Worm (Caenorhabditis elegans) whole organism, L1 larva: ENCODE data around the gene R02D3.8.

Experiments used
- C16A3.4 ChIP-seq: fragments of 150-350 bp; optimal IDR thresholded peaks from 2 replicates; lab custom pipeline; 2014; ENCODE audit warnings: missing biosample characterization, missing genetic modification characterization
- C34B4.2 ChIP-seq: sonication (generic microtip); optimal IDR thresholded peaks from 2 replicates; lab custom pipeline; 2017; ENCODE audit warnings: mild to moderate bottlenecking, missing genetic modification characterization, missing compliant biosample characterization
- F16B12.6 ChIP-seq: fragments of 150-350 bp; optimal IDR thresholded peaks from 2 replicates; lab custom pipeline; 2014; ENCODE audit warnings: missing biosample characterization, missing genetic modification characterization
- Y116A8C.19 ChIP-seq: sonication (generic microtip); optimal IDR thresholded peaks from 2 replicates; lab custom pipeline; 2016; ENCODE audit warnings: missing compliant biosample characterization, missing genetic modification characterization, borderline replicate concordance
- aha-1 ChIP-seq: fragments of 150-350 bp; optimal IDR thresholded peaks from 2 replicates; lab custom pipeline; 2014; ENCODE audit warnings: missing biosample characterization, missing genetic modification characterization
- ama-1 ChIP-seq: fragments of 150-350 bp; optimal IDR thresholded peaks from 2 replicates; lab custom pipeline; 2014
- ceh-82 ChIP-seq, 3 experiments: fragments of 150-350 bp in 1 of 3; sonication (generic microtip) in 2 of 3; optimal IDR thresholded peaks; 2 replicates each; lab custom pipeline; 2014 to 2017; ENCODE audit warnings: missing biosample characterization in 3 of 3, missing genetic modification characterization in 3 of 3
- ceh-88 ChIP-seq: fragments of 200-800 bp; sonication (Bioruptor generic); IDR thresholded peaks from 2 replicates; pipeline ENCODE4 v1.3.6; 2022; ENCODE audit warnings: missing genetic modification characterization, missing compliant biosample characterization
- ceh-90 ChIP-seq: sonication (generic microtip); optimal IDR thresholded peaks from 2 replicates; lab custom pipeline; 2016; ENCODE audit warnings: missing genetic modification characterization, missing compliant biosample characterization
- ces-1 ChIP-seq: fragments of 150-350 bp; optimal IDR thresholded peaks from 2 replicates; lab custom pipeline; 2014; ENCODE audit warnings: missing biosample characterization, missing genetic modification reagents, missing genetic modification characterization
- dpl-1 ChIP-seq, 3 experiments: fragments of 150-350 bp in 2 of 3; sonication (generic microtip) in 1 of 3; optimal IDR thresholded peaks; 2 replicates each; lab custom pipeline; 2014 to 2017; ENCODE audit warnings: missing biosample characterization in 3 of 3, missing genetic modification characterization in 3 of 3, missing genetic modification reagents in 3 of 3
- dsc-1 ChIP-seq: sonication (generic microtip); optimal IDR thresholded peaks from 2 replicates; lab custom pipeline; 2016; ENCODE audit warnings: mild to moderate bottlenecking, missing genetic modification characterization, missing compliant biosample characterization
- efl-1 ChIP-seq, 4 experiments: fragments of 150-350 bp; optimal IDR thresholded peaks in 3 of 4; peaks in 1 of 4; 1 replicate in 1 of 4; 2 replicates in 3 of 4; lab custom pipeline; 2014; ENCODE audit warnings: missing biosample characterization in 2 of 4, missing genetic modification characterization in 2 of 4, missing genetic modification reagents in 2 of 4
- efl-3 ChIP-seq: fragments of 200-800 bp; sonication (Bioruptor generic); optimal IDR thresholded peaks from 2 replicates; lab custom pipeline; 2018; ENCODE audit warnings: mild to moderate bottlenecking, missing genetic modification characterization, missing compliant biosample characterization
- egl-13 ChIP-seq: sonication (generic microtip); optimal IDR thresholded peaks from 2 replicates; lab custom pipeline; 2016; ENCODE audit warnings: missing genotype, missing genetic modification reagents, missing genetic modification characterization, missing compliant biosample characterization
- elt-2 ChIP-seq: sonication (generic microtip); optimal IDR thresholded peaks from 2 replicates; lab custom pipeline; 2016; ENCODE audit warnings: missing genetic modification characterization, mild to moderate bottlenecking, inconsistent platforms, missing compliant biosample characterization, missing genetic modification reagents
- elt-3 ChIP-seq, 6 experiments: fragments of 150-350 bp in 1 of 6; sonication (generic microtip); optimal IDR thresholded peaks; 2 replicates each; lab custom pipeline; 2017 to 2018; ENCODE audit warnings: missing biosample characterization in 6 of 6, missing genetic modification characterization in 6 of 6, inconsistent platforms in 1 of 6
- fkh-8 ChIP-seq: sonication (generic microtip); optimal IDR thresholded peaks from 2 replicates; lab custom pipeline; 2016; ENCODE audit warnings: mild to moderate bottlenecking, missing genetic modification characterization, missing compliant biosample characterization
- fos-1 ChIP-seq: fragments of 150-350 bp; optimal IDR thresholded peaks from 2 replicates; lab custom pipeline; 2014; ENCODE audit warnings: missing biosample characterization, missing genetic modification characterization
- grh-1 ChIP-seq: fragments of 200-800 bp; sonication (Bioruptor generic); IDR thresholded peaks from 2 replicates; pipeline ENCODE4 v1.3.6; 2022; ENCODE audit warnings: missing genetic modification reagents, missing genetic modification characterization, missing compliant biosample characterization
- irx-1 ChIP-seq: sonication (generic microtip); optimal IDR thresholded peaks from 2 replicates; lab custom pipeline; 2016; ENCODE audit warnings: missing genetic modification characterization, missing compliant biosample characterization
- isw-1 ChIP-seq: fragments of 200-800 bp; sonication (Bioruptor generic); IDR thresholded peaks from 2 replicates; pipeline ENCODE4 v1.3.6; 2022; ENCODE audit warnings: missing genetic modification characterization, missing compliant biosample characterization
- lin-13 ChIP-seq: fragments of 150-350 bp; optimal IDR thresholded peaks from 2 replicates; lab custom pipeline; 2014; ENCODE audit warnings: missing biosample characterization, missing genetic modification reagents, missing genetic modification characterization
- lin-14 ChIP-seq: fragments of 200-800 bp; sonication (Bioruptor generic); optimal IDR thresholded peaks from 2 replicates; lab custom pipeline; 2018; ENCODE audit warnings: mild to moderate bottlenecking, missing genetic modification characterization, moderate library complexity, missing compliant biosample characterization
- lin-15B ChIP-seq: fragments of 150-350 bp; sonication (generic microtip); optimal IDR thresholded peaks from 3 replicates; lab custom pipeline; 2014; ENCODE audit warnings: missing biosample characterization, missing genetic modification characterization
- lin-35 ChIP-seq, 2 experiments: fragments of 150-350 bp; optimal IDR thresholded peaks; 2 replicates each; lab custom pipeline; 2014; ENCODE audit warnings: missing biosample characterization in 2 of 2, missing genetic modification characterization in 2 of 2, missing genetic modification reagents in 2 of 2
- lir-3 ChIP-seq: sonication (generic microtip); optimal IDR thresholded peaks from 2 replicates; lab custom pipeline; 2016; ENCODE audit warnings: mild to moderate bottlenecking, missing genetic modification characterization, moderate library complexity, missing compliant biosample characterization; ENCODE audit not compliant: poor library complexity
- lsy-2 ChIP-seq, 2 experiments: fragments of 150-350 bp; optimal IDR thresholded peaks; 2 replicates each; lab custom pipeline; 2014; ENCODE audit warnings: missing biosample characterization in 2 of 2, missing genetic modification characterization in 2 of 2
- mab-9 ChIP-seq: fragments of 200-800 bp; sonication (Bioruptor generic); IDR thresholded peaks from 2 replicates; pipeline ENCODE4 v1.3.6; 2022; ENCODE audit warnings: missing genetic modification reagents, missing genetic modification characterization, missing compliant biosample characterization
- mdl-1 ChIP-seq, 2 experiments: fragments of 150-350 bp; optimal IDR thresholded peaks; 2 replicates each; lab custom pipeline; 2014 to 2017; ENCODE audit warnings: missing biosample characterization in 2 of 2, missing genetic modification characterization in 2 of 2, inconsistent platforms in 1 of 2
- nhr-11 ChIP-seq: fragments of 150-350 bp; optimal IDR thresholded peaks from 2 replicates; lab custom pipeline; 2014; ENCODE audit warnings: missing biosample characterization, missing genetic modification characterization
- nhr-12 ChIP-seq: sonication (generic microtip); optimal IDR thresholded peaks from 2 replicates; lab custom pipeline; 2017; ENCODE audit warnings: missing biosample characterization, missing genetic modification characterization
- nhr-20 ChIP-seq: sonication (generic microtip); optimal IDR thresholded peaks from 2 replicates; lab custom pipeline; 2016; ENCODE audit warnings: mild to moderate bottlenecking, missing genetic modification characterization, missing compliant biosample characterization
- nhr-28 ChIP-seq: fragments of 150-350 bp; optimal IDR thresholded peaks from 2 replicates; lab custom pipeline; 2014; ENCODE audit warnings: missing biosample characterization, missing genetic modification characterization
- nhr-76 ChIP-seq: sonication (generic microtip); optimal IDR thresholded peaks from 2 replicates; lab custom pipeline; 2017; ENCODE audit warnings: missing biosample characterization, missing genetic modification characterization
- nhr-84 ChIP-seq: sonication (generic microtip); optimal IDR thresholded peaks from 2 replicates; lab custom pipeline; 2017; ENCODE audit warnings: missing biosample characterization, missing genetic modification characterization
- nhr-85 ChIP-seq: sonication (generic microtip); peaks from one replicate; lab custom pipeline; 2016; ENCODE audit warnings: missing genetic modification characterization, inconsistent platforms, missing compliant biosample characterization
- pag-3 ChIP-seq: sonication (generic microtip); optimal IDR thresholded peaks from 2 replicates; lab custom pipeline; 2017; ENCODE audit warnings: missing genetic modification characterization, mild to moderate bottlenecking, missing compliant biosample characterization, antibody characterized with exemption, borderline replicate concordance; ENCODE audit not compliant: insufficient read depth
- pqm-1 ChIP-seq: sonication (generic microtip); optimal IDR thresholded peaks from 3 replicates; lab custom pipeline; 2017; ENCODE audit warnings: missing biosample characterization, missing genetic modification characterization
- rnt-1 ChIP-seq: sonication (generic microtip); optimal IDR thresholded peaks from 2 replicates; lab custom pipeline; 2016; ENCODE audit warnings: mild to moderate bottlenecking, missing genetic modification characterization, moderate library complexity, missing compliant biosample characterization
- sox-4 ChIP-seq: sonication (generic microtip); optimal IDR thresholded peaks from 2 replicates; lab custom pipeline; 2016; ENCODE audit warnings: missing genetic modification characterization, missing compliant biosample characterization
- tlp-1 ChIP-seq: fragments of 150-350 bp; optimal IDR thresholded peaks from 2 replicates; lab custom pipeline; 2014; ENCODE audit warnings: missing biosample characterization, missing genetic modification characterization
- unc-30 ChIP-seq: sonication (generic microtip); optimal IDR thresholded peaks from 2 replicates; lab custom pipeline; 2017; ENCODE audit warnings: missing biosample characterization, missing genetic modification characterization
- unc-62 ChIP-seq: fragments of 150-350 bp; optimal IDR thresholded peaks from 2 replicates; lab custom pipeline; 2014; ENCODE audit warnings: missing biosample characterization, missing genetic modification reagents, missing genetic modification characterization
- unc-86 ChIP-seq: sonication (generic microtip); optimal IDR thresholded peaks from 2 replicates; lab custom pipeline; 2016; ENCODE audit warnings: missing genetic modification characterization, missing compliant biosample characterization
- zag-1 ChIP-seq: fragments of 150-350 bp; optimal IDR thresholded peaks from 2 replicates; lab custom pipeline; 2014; ENCODE audit warnings: missing biosample characterization, missing genetic modification characterization
- ztf-11 ChIP-seq, 2 experiments: sonication (generic microtip); optimal IDR thresholded peaks; 2 replicates each; lab custom pipeline; 2016 to 2017; ENCODE audit warnings: missing genetic modification characterization in 2 of 2, missing biosample characterization in 1 of 2, missing compliant biosample characterization in 1 of 2
- ztf-4 ChIP-seq: fragments of 150-350 bp; optimal IDR thresholded peaks from 2 replicates; lab custom pipeline; 2014; ENCODE audit warnings: missing biosample characterization, missing genetic modification characterization

R02D3.8 gene

DNA sequence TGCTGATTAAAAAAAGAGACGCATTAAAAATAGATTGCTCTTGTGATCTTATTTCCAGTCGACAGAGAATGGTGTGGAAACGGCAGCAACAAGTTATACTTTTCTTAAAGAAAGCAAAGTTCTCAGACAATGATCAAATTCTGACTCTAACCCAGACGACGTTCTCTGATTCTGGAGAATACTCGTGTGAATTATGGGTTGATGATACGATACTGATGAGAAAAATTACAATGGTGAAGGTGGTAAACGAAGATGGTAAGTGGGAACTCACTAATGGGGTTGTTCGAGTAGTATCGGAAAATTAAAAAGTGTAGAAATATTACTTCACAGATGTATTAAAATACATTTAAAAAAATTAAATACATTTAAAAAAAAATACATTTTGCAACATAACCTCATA lies 21.3 kb upstream of the R02D3.8 start:
- TF ChIP-seq pag-3: no peak
- no peak for TF ChIP-seq lin-13 (GFP tag; lab: Kevin White, UChicago)
- TF ChIP-seq efl-1 (optimal IDR thresholded peaks at IDR 0.05; lab: Kevin White, UChicago): no peak
- TF ChIP-seq efl-1 (GFP tag; optimal IDR thresholded peaks at IDR 0.05 in 1 of 2; lab: Kevin White, UChicago): peak in 1 of 2 experiments; percentile 68
- no peak for TF ChIP-seq ama-1 (lab: Kevin White, UChicago)
- TF ChIP-seq nhr-12 (tag; lab: Kevin White, UChicago): no peak
- no peak for TF ChIP-seq unc-86

DNA sequence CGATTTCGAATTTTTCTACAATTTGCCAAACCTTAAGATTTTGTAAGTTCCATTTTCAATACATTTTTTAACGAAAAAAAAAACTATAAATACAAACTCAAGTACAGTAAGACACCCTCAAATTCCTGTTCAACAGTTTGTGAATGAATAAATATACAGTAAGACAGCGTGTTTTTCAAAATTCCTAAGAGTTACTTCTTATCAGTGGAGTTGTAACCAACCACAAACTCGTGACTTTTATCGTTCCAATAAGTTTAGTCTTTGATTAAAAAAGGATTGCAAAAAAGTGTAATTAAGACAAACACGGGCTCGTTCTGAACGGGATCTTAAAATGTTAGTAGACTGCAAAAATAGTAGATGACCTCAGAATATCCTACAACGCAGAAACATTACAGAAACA lies 18.1 kb upstream of the R02D3.8 start:
- TF ChIP-seq nhr-85: no peak
- TF ChIP-seq lin-14 (GFP tag; lab: Kevin White, UChicago): no peak
- TF ChIP-seq C34B4.2 (tag; lab: Kevin White, UChicago): no peak
- no peak for TF ChIP-seq nhr-84
- peak; percentile 65 for TF ChIP-seq elt-2
- no peak for TF ChIP-seq unc-62
- TF ChIP-seq lsy-2 (tag; optimal IDR thresholded peaks at IDR 0.05; lab: Kevin White, UChicago): peak in 1 of 2 experiments; percentile 3
- no peak for TF ChIP-seq Y116A8C.19 (tag; lab: Kevin White, UChicago)

DNA sequence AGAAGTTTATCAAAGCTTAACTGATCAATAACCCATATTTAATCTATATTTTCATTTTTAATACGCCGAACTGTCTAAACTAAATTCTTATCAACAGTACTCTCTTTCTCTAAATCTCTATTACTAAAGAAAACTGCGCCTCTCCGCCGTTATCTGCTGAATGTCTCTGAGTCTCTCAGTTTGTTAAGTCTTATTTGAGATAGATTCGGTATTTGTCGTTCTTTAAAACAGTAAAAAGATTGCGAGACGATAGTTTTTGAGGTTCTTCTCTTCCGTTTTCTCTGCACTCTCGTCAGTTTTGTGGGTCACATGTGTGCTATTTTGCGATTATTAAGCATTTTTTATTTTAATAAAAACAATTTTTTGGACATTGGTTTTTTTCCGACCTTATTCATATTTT lies 17.2 kb upstream of the R02D3.8 start, which contains the start of gene sma-10:
Gene sma-10 (plus strand): TSS at position 236 of the 400 bp plus-strand sequence.
- TF ChIP-seq ama-1 (lab: Kevin White, UChicago) (no peak), fkh-8 (tag; lab: Kevin White, UChicago) (no peak), pag-3 (no peak), grh-1 (GFP tag; lab: Robert Waterston, UW) (no peak), unc-30 (tag; lab: Kevin White, UChicago) (no peak), lin-35 (GFP tag; optimal IDR thresholded peaks at IDR 0.05; lab: Kevin White, UChicago) (peak in 1 of 2 experiments; percentile 72), nhr-85 (peak; percentile 9), elt-3 (tag; optimal IDR thresholded peaks at IDR 0.05; lab: Kevin White, UChicago) (peak in 4 of 6 experiments; percentile 23 to 91 (median 56)), tlp-1 (tag; lab: Kevin White, UChicago) (no peak), ceh-82 (tag; optimal IDR thresholded peaks at IDR 0.05; lab: Kevin White, UChicago) (no peak), ceh-90 (no peak), unc-86 (no peak), lin-13 (GFP tag; lab: Kevin White, UChicago) (no peak), efl-3 (GFP tag; lab: Kevin White, UChicago) (no peak), sox-4 (no peak), lin-15B (tag; lab: Kevin White, UChicago) (no peak), egl-13 (tag; lab: Kevin White, UChicago) (no peak), nhr-84 (no peak), pqm-1 (tag; lab: Kevin White, UChicago) (peak; percentile 71), nhr-28 (tag; lab: Kevin White, UChicago) (no peak), unc-62 (no peak), C16A3.4 (no peak), dsc-1 (tag; lab: Kevin White, UChicago) (no peak), nhr-11 (no peak), zag-1 (tag; lab: Kevin White, UChicago) (no peak), F16B12.6 (no peak), ceh-88 (GFP tag; lab: Robert Waterston, UW) (no peak), irx-1 (tag; lab: Kevin White, UChicago) (no peak), nhr-76 (tag; lab: Kevin White, UChicago) (no peak), isw-1 (GFP tag; lab: Robert Waterston, UW) (no peak), ces-1 (no peak), nhr-20 (tag; lab: Kevin White, UChicago) (peak; percentile 68), ztf-11 (tag; optimal IDR thresholded peaks at IDR 0.05; lab: Kevin White, UChicago) (no peak), Y116A8C.19 (tag; lab: Kevin White, UChicago) (no peak), lir-3 (tag; lab: Kevin White, UChicago) (no peak), mdl-1 (tag; optimal IDR thresholded peaks at IDR 0.05; lab: Kevin White, UChicago) (peak in 1 of 2 experiments; percentile 56), fos-1 (tag; lab: Kevin White, UChicago) (no peak), rnt-1 (no peak), elt-2 (peak; percentile 91), nhr-12 (tag; lab: Kevin White, UChicago) (no peak), ztf-4 (tag; lab: Kevin White, UChicago) (no peak), aha-1 (tag; lab: Kevin White, UChicago) (no peak), mab-9 (GFP tag; lab: Robert Waterston, UW) (no peak), dpl-1 (GFP tag; optimal IDR thresholded peaks at IDR 0.05; lab: Kevin White, UChicago) (peak in 2 of 3 experiments; percentile 7 to 21)
